Worm (Caenorhabditis elegans): ENCODE results near the gene C39B10.5.

ce11 chrX:10430866-10431265, 16.3 kb upstream of the C39B10.5 start:
- no peak for TF ChIP-seq dao-5 (tag; optimal IDR thresholded peaks at IDR 0.05)
- no peak for TF ChIP-seq W03F9.2 (tag; optimal IDR thresholded peaks at IDR 0.05)
- TF ChIP-seq him-1 (tag; optimal IDR thresholded peaks at IDR 0.05): no peak
